Worm (Caenorhabditis elegans): ENCODE measurements around the gene Y47D7A.7.

DNA sequence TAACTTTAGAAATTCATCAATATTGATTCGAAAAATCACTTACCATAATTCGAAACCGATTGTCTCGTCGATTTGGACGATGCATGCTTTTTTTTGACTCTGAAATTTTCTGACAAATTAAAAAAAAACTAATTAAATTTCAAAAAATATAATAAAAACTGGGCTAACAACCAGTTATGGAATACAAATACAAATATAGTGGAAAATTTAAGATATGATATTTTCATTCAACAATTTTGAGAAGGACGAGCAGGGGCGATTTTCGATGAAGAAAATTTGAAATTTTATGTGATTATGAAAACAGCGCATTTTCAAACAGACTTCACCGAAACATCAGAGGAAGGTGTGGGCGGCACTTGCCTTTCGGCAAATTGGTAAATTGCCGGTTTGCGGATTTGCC lies 37.4 kb downstream of the Y47D7A.7 start, which contains the start of gene F13A2.1:
- TF ChIP-seq hlh-1 (tag; optimal IDR thresholded peaks at IDR 0.05) (no peak), mls-2 (tag; optimal IDR thresholded peaks at IDR 0.05) (no peak), nhr-12 (tag; optimal IDR thresholded peaks at IDR 0.05) (no peak), ztf-11 (tag; optimal IDR thresholded peaks at IDR 0.05) (no peak), mep-1 (tag; optimal IDR thresholded peaks at IDR 0.05) (no peak), drap-1 (GFP tag; optimal IDR thresholded peaks at IDR 0.05) (no peak), elt-3 (tag; optimal IDR thresholded peaks at IDR 0.05) (no peak), lin-13 (tag; optimal IDR thresholded peaks at IDR 0.05) (no peak), pha-4 (tag; optimal IDR thresholded peaks at IDR 0.05) (no peak)

Measured in whole organism, mixed stage, embryonic.